Worm (Caenorhabditis elegans) whole organism, young adult: ENCODE results near the gene B0001.4.

Source experiments
- Y53G8AR.9 ChIP-seq: fragments of 200-800 bp; sonication (Bioruptor generic); conservative IDR thresholded peaks from 2 replicates; pipeline ENCODE4 v1.3.6; 2022; ENCODE audit warnings: missing genetic modification reagents, missing genetic modification characterization, missing compliant biosample characterization
- Y95B8A.8 ChIP-seq: fragments of 200-800 bp; sonication (Bioruptor generic); IDR thresholded peaks from 2 replicates; pipeline ENCODE4 v1.3.6; 2022; ENCODE audit warnings: missing genetic modification reagents, missing genetic modification characterization, missing compliant biosample characterization
- ama-1 ChIP-seq, 3 experiments: fragments of 150-350 bp in 1 of 3; sonication (generic microtip) in 2 of 3; optimal IDR thresholded peaks; 2 replicates each; lab custom pipeline; 2014 to 2018; ENCODE audit warnings: missing biosample characterization in 2 of 3, missing genetic modification characterization in 2 of 3, missing genetic modification reagents in 2 of 3
- cebp-1 ChIP-seq, 2 experiments: fragments of 200-800 bp in 1 of 2; sonication (Bioruptor generic) in 1 of 2; sonication (generic microtip) in 1 of 2; IDR thresholded peaks in 1 of 2; optimal IDR thresholded peaks in 1 of 2; 2 replicates each; pipeline versions ENCODE4 v1.3.6 to Lab custom; 2017 to 2022; ENCODE audit warnings: missing compliant biosample characterization in 2 of 2, missing genetic modification characterization in 2 of 2, mild to moderate bottlenecking in 1 of 2, missing genetic modification reagents in 1 of 2, moderate library complexity in 1 of 2
- ceh-58 ChIP-seq: fragments of 200-800 bp; sonication (Bioruptor generic); IDR thresholded peaks from 2 replicates; pipeline ENCODE4 v1.3.6; 2022; ENCODE audit warnings: missing genetic modification characterization, missing compliant biosample characterization
- madf-8 ChIP-seq: fragments of 200-800 bp; sonication (Bioruptor generic); conservative IDR thresholded peaks from 2 replicates; pipeline ENCODE4 v1.3.6; 2022; ENCODE audit warnings: missing genetic modification reagents, missing genetic modification characterization, missing compliant biosample characterization
- nfya-1 ChIP-seq: sonication (generic microtip); optimal IDR thresholded peaks from 2 replicates; lab custom pipeline; 2017; ENCODE audit warnings: antibody characterized with exemption, missing compliant biosample characterization, missing genetic modification characterization, borderline replicate concordance; ENCODE audit not compliant: insufficient read depth
- nfya-2 ChIP-seq: fragments of 200-800 bp; sonication (Bioruptor generic); IDR thresholded peaks from 2 replicates; pipeline ENCODE4 v1.3.6; 2022; ENCODE audit warnings: missing genetic modification reagents, missing genetic modification characterization, missing compliant biosample characterization
- somi-1 ChIP-seq: fragments of 200-800 bp; sonication (Bioruptor generic); optimal IDR thresholded peaks from 2 replicates; lab custom pipeline; 2018; ENCODE audit warnings: mild to moderate bottlenecking, missing genetic modification characterization, missing compliant biosample characterization
- unc-130 ChIP-seq: sonication (generic microtip); optimal IDR thresholded peaks from 2 replicates; lab custom pipeline; 2016; ENCODE audit warnings: missing genetic modification reagents, missing genetic modification characterization, missing compliant biosample characterization
- unc-62 ChIP-seq: fragments of 150-350 bp; optimal IDR thresholded peaks from 2 replicates; lab custom pipeline; 2014; ENCODE audit warnings: missing biosample characterization, missing genetic modification reagents, missing genetic modification characterization

ce11 chrIV:12145681-12146080, 7.7 kb upstream of the B0001.4 start, which contains the start of gene B0001.3:
- TF ChIP-seq madf-8 (GFP tag; lab: Robert Waterston, UW) (no peak), nfya-1 (tag; lab: Kevin White, UChicago) (no peak), unc-130 (GFP tag; lab: Kevin White, UChicago) (no peak), somi-1 (GFP tag; lab: Kevin White, UChicago) (no peak), Y95B8A.8 (GFP tag; lab: Robert Waterston, UW) (no peak), cebp-1 (GFP tag; IDR thresholded peaks at IDR 0.05; lab: Robert Waterston, UW) (no peak), cebp-1 (tag; optimal IDR thresholded peaks at IDR 0.05; lab: Kevin White, UChicago) (no peak), ama-1 (optimal IDR thresholded peaks at IDR 0.05; lab: Kevin White, UChicago) (no peak), ama-1 (GFP tag; optimal IDR thresholded peaks at IDR 0.05; lab: Kevin White, UChicago) (no peak), ceh-58 (GFP tag; lab: Robert Waterston, UW) (no peak), Y53G8AR.9 (GFP tag; lab: Robert Waterston, UW) (no peak), unc-62 (GFP tag; lab: Kevin White, UChicago) (no peak), nfya-2 (no peak)
